Worm (Caenorhabditis elegans): ENCODE measurements around the gene lmp-2.
A peak's percentile ranks its signal among the peaks of the same experiment; 100 is the strongest.

Gene lmp-2

ce11 chrX:1103702-1104262 lies 21.6 kb upstream of the lmp-2 start, which contains the start of gene ife-4:
Gene ife-4 (plus strand): TSS chrX:1104212.
- TF ChIP-seq C06A6.2 (GFP tag; conservative IDR thresholded peaks at IDR 0.05): no peak
- peak; percentile 44; the same call in 1 of the 2 replicates for TF ChIP-seq hmg-1.2 (GFP tag; IDR thresholded peaks at IDR 0.05)

ce11 chrX:1107758-1108157 lies 17.7 kb upstream of the lmp-2 start, which contains the start of gene C05D9.4:
Gene C05D9.4 (plus strand): TSS chrX:1108058.
- no peak for TF ChIP-seq nhr-27 (tag; optimal IDR thresholded peaks at IDR 0.05)
- no peak for TF ChIP-seq F22D6.2 (tag; optimal IDR thresholded peaks at IDR 0.05)
- no peak for TF ChIP-seq ztf-25 (GFP tag; IDR thresholded peaks at IDR 0.05)
- no peak for TF ChIP-seq aptf-3 (GFP tag; IDR thresholded peaks at IDR 0.05)
- no peak for TF ChIP-seq aptf-2 (GFP tag; conservative IDR thresholded peaks at IDR 0.05)
- TF ChIP-seq T26A5.8 (tag; optimal IDR thresholded peaks at IDR 0.05): no peak
- TF ChIP-seq rpc-1 (optimal IDR thresholded peaks at IDR 0.05): no peak
- no peak for TF ChIP-seq rpc-1 (tag; optimal IDR thresholded peaks at IDR 0.05)
- TF ChIP-seq attf-3 (GFP tag; conservative IDR thresholded peaks at IDR 0.05): no peak
- TF ChIP-seq rec-8 (tag; optimal IDR thresholded peaks at IDR 0.05): no peak
- TF ChIP-seq B0336.3 (GFP tag; IDR thresholded peaks at IDR 0.05): no peak
- TF ChIP-seq ztf-22 (GFP tag; optimal IDR thresholded peaks at IDR 0.05): no peak
- TF ChIP-seq hsf-1 (GFP tag; IDR thresholded peaks at IDR 0.05): no peak

ce11 chrX:1108874-1109273 lies 16.5 kb upstream of the lmp-2 start:
- TF ChIP-seq nfyb-1 (GFP tag; IDR thresholded peaks at IDR 0.05): no peak
- TF ChIP-seq B0019.2 (GFP tag; conservative IDR thresholded peaks at IDR 0.05): no peak
- TF ChIP-seq ceh-91 (GFP tag; IDR thresholded peaks at IDR 0.05): no peak
- no peak for TF ChIP-seq rec-8 (tag; optimal IDR thresholded peaks at IDR 0.05)
- no peak for TF ChIP-seq ama-1 (optimal IDR thresholded peaks at IDR 0.05)
- TF ChIP-seq ama-1 (GFP tag; optimal IDR thresholded peaks at IDR 0.05): no peak
- TF ChIP-seq snpc-1.1 (tag; optimal IDR thresholded peaks at IDR 0.05; ENCODE audit: insufficient read depth): no peak
- no peak for TF ChIP-seq Y53G8AR.9 (GFP tag; conservative IDR thresholded peaks at IDR 0.05)
- no peak for TF ChIP-seq bed-1 (GFP tag; IDR thresholded peaks at IDR 0.05)
- no peak for TF ChIP-seq lsy-27 (tag; optimal IDR thresholded peaks at IDR 0.05; ENCODE audit: borderline replicate concordance, insufficient read depth)
- TF ChIP-seq lin-26 (GFP tag; IDR thresholded peaks at IDR 0.05): no peak

DNA sequence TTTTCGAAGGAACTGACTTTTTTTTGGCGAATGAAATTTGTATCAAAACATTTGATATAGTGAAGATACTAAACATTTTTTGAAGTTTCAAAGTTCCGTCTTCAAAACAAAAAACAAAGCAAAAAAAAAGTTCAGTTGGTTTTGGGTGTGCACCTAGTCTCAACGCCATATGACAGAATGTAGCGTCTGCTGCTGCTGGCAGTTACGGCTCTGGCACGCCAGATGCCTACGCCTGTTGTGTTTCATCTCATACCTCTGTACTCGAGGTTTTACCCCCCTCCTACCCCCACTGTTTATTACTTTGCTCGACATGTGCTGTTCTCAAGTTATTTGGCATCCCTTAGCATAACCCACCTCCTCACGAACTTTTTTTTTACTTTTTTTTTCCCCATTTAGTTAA lies 14.7 kb upstream of the lmp-2 start:
- no peak for TF ChIP-seq F22D6.2 (tag; optimal IDR thresholded peaks at IDR 0.05)
- TF ChIP-seq ZK185.1 (tag; optimal IDR thresholded peaks at IDR 0.05; ENCODE audit: poor library complexity, severe bottlenecking): no peak
- TF ChIP-seq ztf-26 (tag; optimal IDR thresholded peaks at IDR 0.05): no peak
- TF ChIP-seq C17E4.6 (GFP tag; IDR thresholded peaks at IDR 0.05): no peak
- no peak for TF ChIP-seq rpc-1 (optimal IDR thresholded peaks at IDR 0.05)
- TF ChIP-seq rpc-1 (tag; optimal IDR thresholded peaks at IDR 0.05): no peak
- TF ChIP-seq hsf-1 (GFP tag; IDR thresholded peaks at IDR 0.05): no peak
- no peak for TF ChIP-seq K11D2.4 (GFP tag; IDR thresholded peaks at IDR 0.05)

- TF ChIP-seq B0336.3 (GFP tag; IDR thresholded peaks at IDR 0.05) (no peak), mxl-1 (tag; optimal IDR thresholded peaks at IDR 0.05) (no peak), lin-40 (tag; optimal IDR thresholded peaks at IDR 0.05) (no peak), Y95B8A.8 (GFP tag; IDR thresholded peaks at IDR 0.05) (no peak), F49E8.2 (tag; optimal IDR thresholded peaks at IDR 0.05; ENCODE audit: insufficient read depth) (no peak), ccch-3 (GFP tag; optimal IDR thresholded peaks at IDR 0.05) (no peak), ceh-40 (GFP tag; IDR thresholded peaks at IDR 0.05) (no peak), fkh-3 (tag; optimal IDR thresholded peaks at IDR 0.05) (no peak), mcd-1 (GFP tag; IDR thresholded peaks at IDR 0.05) (no peak)
Measured at ce11 chrX:1111603-1112002, 13.8 kb upstream of the lmp-2 start, which contains the start of gene C05D9.3. Gene C05D9.3 (plus strand): TSS chrX:1111903.

Data from whole organism, young adult.